Worm (Caenorhabditis elegans): ENCODE data around the gene Y38C1AA.6.

Gene Y38C1AA.6

DNA sequence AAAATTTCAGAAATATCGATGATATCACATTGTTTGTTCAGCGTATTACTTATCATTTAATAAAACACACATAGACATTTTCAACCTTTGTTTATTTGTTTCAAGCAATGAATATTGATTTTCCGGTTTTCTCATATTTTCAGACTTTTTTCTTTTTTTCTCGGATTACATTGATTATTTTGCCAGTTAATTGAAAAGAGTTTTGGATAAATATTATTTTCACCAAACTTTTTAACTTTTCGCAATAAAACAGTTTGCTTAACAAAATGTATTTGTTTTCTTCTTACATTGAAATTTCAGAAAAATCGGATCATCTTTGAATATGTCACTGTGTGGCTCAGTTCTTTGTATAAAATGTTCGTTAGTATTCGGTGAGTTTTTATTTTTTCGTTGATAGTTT, at the start of gene Y38C1AA.6:
Gene Y38C1AA.6, plus strand, starts transcription at position 301 of the 400 bp plus-strand sequence.
- TF ChIP-seq nhr-76 (tag; optimal IDR thresholded peaks at IDR 0.05) (no peak), bed-3 (GFP tag; optimal IDR thresholded peaks at IDR 0.05) (no peak), nhr-28 (tag; optimal IDR thresholded peaks at IDR 0.05) (no peak)

DNA sequence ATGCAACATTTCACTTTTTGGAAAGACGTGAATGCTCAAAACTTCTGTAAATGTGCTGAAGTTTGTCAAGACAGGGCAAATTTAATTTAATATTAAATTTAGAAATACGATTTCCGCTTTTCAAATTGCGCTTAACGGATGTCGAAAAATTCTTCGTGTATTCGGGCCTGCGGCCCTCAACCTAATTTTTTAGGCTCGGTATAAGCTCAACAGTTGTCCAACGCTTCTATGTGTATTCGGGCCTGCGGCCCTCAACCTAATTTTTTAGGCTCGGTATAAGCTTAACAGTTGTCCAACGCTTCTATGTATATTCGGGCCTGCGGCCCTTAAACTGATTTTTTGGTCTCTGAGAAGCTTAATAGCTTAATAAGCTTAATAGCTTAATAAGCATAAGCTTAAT, 43.8 kb upstream of the Y38C1AA.6 start:
- TF ChIP-seq zip-8 (tag; optimal IDR thresholded peaks at IDR 0.05) (no peak), sptf-1 (tag; optimal IDR thresholded peaks at IDR 0.05) (no peak), cnd-1 (tag; optimal IDR thresholded peaks at IDR 0.05) (no peak), ham-2 (GFP tag; optimal IDR thresholded peaks at IDR 0.05) (no peak), nhr-237 (tag; optimal IDR thresholded peaks at IDR 0.05) (no peak), flh-1 (GFP tag; optimal IDR thresholded peaks at IDR 0.05) (no peak), elt-3 (tag; optimal IDR thresholded peaks at IDR 0.05) (no peak), nhr-2 (tag; optimal IDR thresholded peaks at IDR 0.05) (no peak), ceh-43 (GFP tag; optimal IDR thresholded peaks at IDR 0.05) (no peak), sem-2 (GFP tag; optimal IDR thresholded peaks at IDR 0.05) (no peak), nhr-28 (tag; optimal IDR thresholded peaks at IDR 0.05) (no peak), nhr-76 (tag; optimal IDR thresholded peaks at IDR 0.05) (no peak), ceh-39 (tag; optimal IDR thresholded peaks at IDR 0.05) (no peak), mab-5 (tag; optimal IDR thresholded peaks at IDR 0.05) (no peak), M03D4.4 (tag; optimal IDR thresholded peaks at IDR 0.05) (no peak), ceh-83 (GFP tag; optimal IDR thresholded peaks at IDR 0.05) (no peak), lin-13 (tag; optimal IDR thresholded peaks at IDR 0.05) (no peak), bed-3 (GFP tag; optimal IDR thresholded peaks at IDR 0.05) (no peak)

DNA sequence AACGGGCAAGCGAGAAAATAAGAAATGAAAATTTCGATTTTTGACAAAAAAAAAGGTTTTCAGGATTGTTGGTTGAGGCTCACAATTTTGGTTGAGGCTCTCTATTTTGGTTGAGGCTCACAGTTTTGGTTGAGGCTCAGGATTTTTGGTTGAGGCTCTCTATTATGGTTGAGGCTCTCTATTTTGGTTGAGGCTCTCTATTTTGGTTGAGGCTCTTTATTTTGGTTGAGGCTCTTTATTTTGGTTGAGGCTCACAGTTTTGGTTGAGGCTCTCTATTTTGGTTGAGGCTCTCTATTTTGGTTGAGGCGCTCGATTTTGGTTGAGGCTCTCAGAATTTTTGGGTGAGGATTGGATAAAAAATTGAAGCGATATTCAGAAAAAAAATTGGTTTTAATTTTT, 42.8 kb upstream of the Y38C1AA.6 start:
- no peak for TF ChIP-seq drap-1 (GFP tag; optimal IDR thresholded peaks at IDR 0.05)

DNA sequence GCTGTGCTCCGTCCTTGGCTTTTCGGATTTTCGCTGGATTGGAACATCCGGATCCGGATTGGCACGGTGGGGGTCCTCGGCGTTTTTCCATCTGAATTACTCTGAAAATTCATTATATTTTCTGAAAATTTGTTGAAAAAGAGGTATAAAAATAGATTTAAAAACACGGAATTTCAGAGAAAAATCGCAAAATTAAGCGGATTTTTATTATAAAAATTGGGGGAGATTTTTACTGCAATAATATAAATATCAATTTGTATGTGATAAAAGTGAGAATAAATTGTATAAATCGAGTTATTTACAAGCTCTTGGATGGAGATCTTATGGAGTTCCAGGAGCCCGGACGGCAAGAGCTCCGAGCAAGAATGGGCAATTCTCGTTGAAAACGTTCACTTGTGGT, 41.0 kb upstream of the Y38C1AA.6 start, which contains the start of gene tut-1:
Gene tut-1, minus strand, starts transcription at position 101 of the 400 bp plus-strand sequence.
- TF ChIP-seq lsy-2 (tag; optimal IDR thresholded peaks at IDR 0.05) (no peak), lin-13 (tag; optimal IDR thresholded peaks at IDR 0.05) (no peak), nhr-2 (tag; optimal IDR thresholded peaks at IDR 0.05) (no peak), ceh-39 (tag; optimal IDR thresholded peaks at IDR 0.05) (no peak), mep-1 (tag; optimal IDR thresholded peaks at IDR 0.05) (no peak), sptf-1 (tag; optimal IDR thresholded peaks at IDR 0.05) (no peak), drap-1 (GFP tag; optimal IDR thresholded peaks at IDR 0.05) (no peak), M03D4.4 (tag; optimal IDR thresholded peaks at IDR 0.05) (no peak), ztf-11 (tag; optimal IDR thresholded peaks at IDR 0.05) (no peak), hlh-1 (tag; optimal IDR thresholded peaks at IDR 0.05) (no peak), elt-1 (tag; optimal IDR thresholded peaks at IDR 0.05; ENCODE audit: borderline replicate concordance, insufficient read depth) (no peak), unc-120 (tag; optimal IDR thresholded peaks at IDR 0.05; ENCODE audit: poor library complexity, severe bottlenecking) (no peak)

DNA sequence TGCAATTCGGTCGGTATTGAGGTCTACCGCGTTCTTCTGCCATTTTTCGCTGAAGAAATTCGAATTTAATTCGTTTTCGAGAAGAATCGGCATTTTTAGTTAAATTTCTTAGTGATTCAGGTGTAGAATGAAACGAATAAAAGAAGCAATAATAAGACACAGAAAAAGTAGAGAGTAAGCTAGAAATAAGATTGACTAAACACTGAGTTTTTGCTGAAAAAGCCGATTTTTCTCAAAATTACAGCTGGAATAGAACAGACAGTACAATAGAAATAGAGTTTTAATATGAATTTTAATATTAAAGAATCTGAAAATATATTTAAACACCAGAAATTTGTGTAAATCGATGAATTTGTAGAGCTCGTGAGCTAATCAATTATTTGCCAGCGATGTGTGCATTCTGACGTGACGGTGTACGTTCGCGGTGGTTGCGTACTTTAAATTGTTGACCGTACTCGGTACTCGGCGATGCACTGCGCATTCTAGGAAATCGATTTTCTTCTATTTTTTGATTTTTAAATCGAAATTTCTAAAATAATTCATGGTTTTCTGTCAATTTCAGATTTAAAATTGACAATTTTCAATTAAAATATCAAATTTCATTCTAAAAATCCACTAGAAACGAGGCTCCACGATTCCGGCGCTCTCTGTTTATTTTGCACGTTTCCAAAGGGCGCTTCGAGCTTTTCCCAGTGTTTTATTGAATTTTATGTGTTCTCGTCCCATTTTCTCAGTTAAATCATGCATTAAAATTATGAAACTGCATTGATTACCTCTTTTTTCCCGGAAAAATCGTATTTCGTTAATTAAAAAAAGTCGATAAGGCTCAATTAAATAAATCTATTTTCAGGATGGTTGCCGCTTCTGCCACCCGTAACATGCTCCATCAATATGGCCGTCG, 36.5 kb upstream of the Y38C1AA.6 start, which contains the start of the genes grld-1 and cox-6C:
Gene grld-1, minus strand, starts transcription at position 51 of the 901 bp plus-strand sequence.
Gene cox-6C, plus strand, starts transcription at position 851 of the 901 bp plus-strand sequence.
- TF ChIP-seq sptf-1 (tag; optimal IDR thresholded peaks at IDR 0.05) (no peak), blmp-1 (tag; optimal IDR thresholded peaks at IDR 0.05) (no peak), elt-3 (tag; optimal IDR thresholded peaks at IDR 0.05) (no peak), ham-2 (GFP tag; optimal IDR thresholded peaks at IDR 0.05) (no peak), mep-1 (tag; optimal IDR thresholded peaks at IDR 0.05) (peak; percentile 84), snpc-4 (tag; optimal IDR thresholded peaks at IDR 0.05) (no peak), nhr-76 (tag; optimal IDR thresholded peaks at IDR 0.05) (no peak), ces-1 (GFP tag; optimal IDR thresholded peaks at IDR 0.05) (peak; percentile 49), ceh-83 (GFP tag; optimal IDR thresholded peaks at IDR 0.05) (peak; percentile 25), ceh-39 (tag; optimal IDR thresholded peaks at IDR 0.05) (peak; percentile 19), nhr-237 (tag; optimal IDR thresholded peaks at IDR 0.05) (peak; percentile 18), lsy-2 (tag; optimal IDR thresholded peaks at IDR 0.05) (peak; percentile 94), bed-3 (GFP tag; optimal IDR thresholded peaks at IDR 0.05) (no peak), unc-120 (tag; optimal IDR thresholded peaks at IDR 0.05; ENCODE audit: poor library complexity, severe bottlenecking) (peak; percentile 81), elt-1 (tag; optimal IDR thresholded peaks at IDR 0.05; ENCODE audit: borderline replicate concordance, insufficient read depth) (no peak), unc-39 (tag; optimal IDR thresholded peaks at IDR 0.05) (no peak), M03D4.4 (tag; optimal IDR thresholded peaks at IDR 0.05) (no peak), ztf-11 (tag; optimal IDR thresholded peaks at IDR 0.05) (no peak), nhr-12 (tag; optimal IDR thresholded peaks at IDR 0.05) (no peak), hlh-1 (tag; optimal IDR thresholded peaks at IDR 0.05) (no peak), drap-1 (GFP tag; optimal IDR thresholded peaks at IDR 0.05) (peak; percentile 34), mab-5 (tag; optimal IDR thresholded peaks at IDR 0.05) (no peak), lin-13 (tag; optimal IDR thresholded peaks at IDR 0.05) (peak; percentile 66), zip-8 (tag; optimal IDR thresholded peaks at IDR 0.05) (no peak), ceh-43 (GFP tag; optimal IDR thresholded peaks at IDR 0.05) (peak; percentile 8), tbx-8 (GFP tag; optimal IDR thresholded peaks at IDR 0.05) (no peak), unc-62 (GFP tag; optimal IDR thresholded peaks at IDR 0.05) (no peak), cnd-1 (tag; optimal IDR thresholded peaks at IDR 0.05) (no peak), flh-1 (GFP tag; optimal IDR thresholded peaks at IDR 0.05) (no peak), mls-2 (tag; optimal IDR thresholded peaks at IDR 0.05) (no peak), nhr-2 (tag; optimal IDR thresholded peaks at IDR 0.05) (no peak), pha-4 (tag; optimal IDR thresholded peaks at IDR 0.05) (no peak), nhr-28 (tag; optimal IDR thresholded peaks at IDR 0.05) (no peak), sem-2 (GFP tag; optimal IDR thresholded peaks at IDR 0.05) (no peak), lin-32 (GFP tag; optimal IDR thresholded peaks at IDR 0.05) (no peak)
